Fruit fly (Drosophila melanogaster) whole organism, embryonic: Measurements from ENCODE around the gene mof.

Experiments used
- Bgb ChIP-seq: fragments of 200-800 bp; sonication (Bioruptor generic); IDR thresholded peaks from 2 replicates; pipeline ENCODE4 v1.3.6; 2022; ENCODE audit warnings: missing biosample characterization, missing genetic modification characterization; ENCODE audit not compliant: partially characterized antibody
- CG10654 ChIP-seq: fragments of 200-800 bp; sonication (Bioruptor generic); optimal IDR thresholded peaks from 2 replicates; lab custom pipeline; 2016; ENCODE audit warnings: missing biosample characterization, missing genetic modification characterization
- CG12659 ChIP-seq: fragments of 200-800 bp; sonication (Bioruptor generic); optimal IDR thresholded peaks from 3 replicates; lab custom pipeline; 2017; ENCODE audit warnings: mild to moderate bottlenecking, missing biosample characterization, missing genetic modification reagents, missing genetic modification characterization
- CG13296 ChIP-seq: fragments of 200-800 bp; sonication (Bioruptor generic); optimal IDR thresholded peaks from 3 replicates; lab custom pipeline; 2018; ENCODE audit warnings: missing biosample characterization, mild to moderate bottlenecking, missing genetic modification characterization
- CG14014 ChIP-seq: fragments of 200-800 bp; sonication (Bioruptor generic); IDR thresholded peaks from 2 replicates; pipeline ENCODE4 v1.3.6; 2022; ENCODE audit warnings: missing biosample characterization, missing genetic modification characterization
- CG15011 ChIP-seq: fragments of 200-800 bp; sonication (Bioruptor generic); optimal IDR thresholded peaks from 3 replicates; lab custom pipeline; 2018; ENCODE audit warnings: missing biosample characterization, mild to moderate bottlenecking, missing genetic modification characterization
- CG15514 ChIP-seq: fragments of 200-800 bp; sonication (Bioruptor generic); optimal IDR thresholded peaks from 3 replicates; lab custom pipeline; 2017; ENCODE audit warnings: missing biosample characterization, missing genetic modification characterization, mild to moderate bottlenecking, moderate library complexity, missing genetic modification reagents
- CG17361 ChIP-seq: fragments of 200-800 bp; sonication (Bioruptor generic); IDR thresholded peaks from 3 replicates; pipeline ENCODE4 v1.3.6; 2022; ENCODE audit warnings: missing biosample characterization, missing genetic modification characterization
- CG18764 ChIP-seq: fragments of 200-800 bp; sonication (Bioruptor generic); optimal IDR thresholded peaks from 3 replicates; lab custom pipeline; 2016; ENCODE audit warnings: missing biosample characterization, missing genetic modification characterization
- CG2199 ChIP-seq: fragments of 200-800 bp; sonication (Bioruptor generic); IDR thresholded peaks from 3 replicates; pipeline ENCODE4 v1.3.6; 2022; ENCODE audit warnings: missing biosample characterization, missing genetic modification characterization
- CG2202 ChIP-seq: fragments of 200-800 bp; sonication (Bioruptor generic); optimal IDR thresholded peaks from 2 replicates; lab custom pipeline; 2018; ENCODE audit warnings: missing biosample characterization, mild to moderate bottlenecking, missing genetic modification characterization
- CG30431 ChIP-seq: fragments of 200-800 bp; sonication (Bioruptor generic); optimal IDR thresholded peaks from 2 replicates; lab custom pipeline; 2017; ENCODE audit warnings: missing biosample characterization, missing genetic modification characterization
- CG34376 ChIP-seq: fragments of 200-800 bp; sonication (Bioruptor generic); optimal IDR thresholded peaks from 2 replicates; lab custom pipeline; 2018; ENCODE audit warnings: missing biosample characterization, mild to moderate bottlenecking, missing genetic modification characterization
- CG42726 ChIP-seq: fragments of 200-800 bp; sonication (Bioruptor generic); IDR thresholded peaks from 2 replicates; pipeline ENCODE4 v1.3.6; 2022; ENCODE audit warnings: missing biosample characterization, missing genetic modification characterization; ENCODE audit not compliant: partially characterized antibody
- CG43689 ChIP-seq: fragments of 200-800 bp; sonication (Bioruptor generic); IDR thresholded peaks from 2 replicates; pipeline ENCODE4 v1.3.6; 2022; ENCODE audit warnings: missing biosample characterization, missing genetic modification characterization
- CG6175 ChIP-seq: fragments of 200-800 bp; sonication (Bioruptor generic); IDR thresholded peaks from 3 replicates; pipeline ENCODE4 v1.3.6; 2022; ENCODE audit warnings: missing biosample characterization, missing genetic modification characterization
- CG6683 ChIP-seq: fragments of 200-800 bp; sonication (Bioruptor generic); optimal IDR thresholded peaks from 2 replicates; lab custom pipeline; 2017; ENCODE audit warnings: missing biosample characterization, mild to moderate bottlenecking, missing genetic modification characterization, missing genetic modification reagents
- CG6813 ChIP-seq: fragments of 200-800 bp; sonication (Bioruptor generic); optimal IDR thresholded peaks from 2 replicates; lab custom pipeline; 2017; ENCODE audit warnings: missing biosample characterization, missing genetic modification characterization, mild to moderate bottlenecking, moderate library complexity, missing genetic modification reagents
- CG7357 ChIP-seq: fragments of 200-800 bp; sonication (Bioruptor generic); IDR thresholded peaks from 3 replicates; pipeline ENCODE4 v1.3.6; 2022; ENCODE audit warnings: missing biosample characterization, missing genetic modification characterization
- CG7786 ChIP-seq: fragments of 200-800 bp; sonication (Bioruptor generic); optimal IDR thresholded peaks from 2 replicates; lab custom pipeline; 2016; ENCODE audit warnings: missing biosample characterization, missing genetic modification characterization
- CG8478 ChIP-seq: fragments of >200 bp; optimal IDR thresholded peaks from 2 replicates; lab custom pipeline; 2018
- CG9215 ChIP-seq: fragments of 200-800 bp; sonication (Bioruptor generic); IDR thresholded peaks from 2 replicates; pipeline ENCODE4 v1.3.6; 2022; ENCODE audit warnings: missing biosample characterization, missing genetic modification characterization
- Eip74EF ChIP-seq, 2 experiments: fragments of 200-800 bp in 1 of 2; fragments of >200 bp in 1 of 2; sonication (Bioruptor generic) in 1 of 2; optimal IDR thresholded peaks; 2 replicates each; lab custom pipeline; 2017 to 2019; ENCODE audit warnings: missing biosample characterization in 2 of 2, missing genetic modification characterization in 2 of 2, mild to moderate bottlenecking in 1 of 2, moderate library complexity in 1 of 2
- Rfx ChIP-seq: fragments of 200-800 bp; sonication (Bioruptor generic); IDR thresholded peaks from 2 replicates; pipeline ENCODE4 v1.3.6; 2022; ENCODE audit warnings: missing biosample characterization, missing genetic modification characterization
- Sry-β ChIP-seq: fragments of 200-800 bp; sonication (Bioruptor generic); optimal IDR thresholded peaks from 2 replicates; lab custom pipeline; 2018; ENCODE audit warnings: missing biosample characterization, mild to moderate bottlenecking, missing genetic modification characterization, moderate library complexity
- ato ChIP-seq: fragments of 200-800 bp; sonication (Bioruptor generic); IDR thresholded peaks from 2 replicates; pipeline ENCODE4 v1.3.6; 2022; ENCODE audit warnings: missing biosample characterization, missing genetic modification characterization; ENCODE audit not compliant: partially characterized antibody
- cato ChIP-seq: fragments of 200-800 bp; sonication (Bioruptor generic); optimal IDR thresholded peaks from 2 replicates; lab custom pipeline; 2016; ENCODE audit warnings: missing biosample characterization, missing genetic modification characterization, borderline replicate concordance
- fd96Cb ChIP-seq: fragments of 200-800 bp; sonication (Bioruptor generic); optimal IDR thresholded peaks from 2 replicates; lab custom pipeline; 2018; ENCODE audit warnings: missing biosample characterization, mild to moderate bottlenecking, missing genetic modification characterization, moderate library complexity
- fu2 ChIP-seq: fragments of 200-800 bp; sonication (Bioruptor generic); optimal IDR thresholded peaks from 2 replicates; lab custom pipeline; 2016; ENCODE audit warnings: missing biosample characterization, missing genetic modification characterization
- grn ChIP-seq: fragments of 200-800 bp; sonication (Bioruptor generic); optimal IDR thresholded peaks from 3 replicates; lab custom pipeline; 2017; ENCODE audit warnings: missing biosample characterization, missing genetic modification characterization
- her ChIP-seq: fragments of 200-800 bp; sonication (Bioruptor generic); optimal IDR thresholded peaks from 2 replicates; lab custom pipeline; 2016; ENCODE audit warnings: missing biosample characterization, missing genetic modification characterization
- lmd ChIP-seq: fragments of 200-800 bp; sonication (Bioruptor generic); IDR thresholded peaks from 2 replicates; pipeline ENCODE4 v1.3.6; 2022; ENCODE audit warnings: missing biosample characterization, missing genetic modification characterization
- mirr ChIP-seq: fragments of 200-800 bp; sonication (Bioruptor generic); optimal IDR thresholded peaks from 3 replicates; lab custom pipeline; 2018; ENCODE audit warnings: missing biosample characterization, mild to moderate bottlenecking, missing genetic modification characterization
- nau ChIP-seq: fragments of 200-800 bp; sonication (Bioruptor generic); optimal IDR thresholded peaks from 3 replicates; lab custom pipeline; 2017; ENCODE audit warnings: missing biosample characterization, mild to moderate bottlenecking, missing genetic modification characterization, missing genetic modification reagents
- oc ChIP-seq: fragments of 200-800 bp; sonication (Bioruptor generic); optimal IDR thresholded peaks from 2 replicates; lab custom pipeline; 2018; ENCODE audit warnings: missing biosample characterization, mild to moderate bottlenecking, missing genetic modification characterization, moderate library complexity
- pnt ChIP-seq: fragments of 200-800 bp; sonication (Bioruptor generic); optimal IDR thresholded peaks from 3 replicates; lab custom pipeline; 2016; ENCODE audit warnings: missing biosample characterization, missing genetic modification characterization
- pros ChIP-seq: fragments of 200-800 bp; sonication (Bioruptor generic); optimal IDR thresholded peaks from 3 replicates; lab custom pipeline; 2019; ENCODE audit warnings: missing biosample characterization, mild to moderate bottlenecking, missing genetic modification characterization, moderate library complexity
- repo ChIP-seq: fragments of 200-800 bp; sonication (Bioruptor generic); optimal IDR thresholded peaks from 2 replicates; lab custom pipeline; 2016; ENCODE audit warnings: missing biosample characterization, missing genetic modification characterization
- rib ChIP-seq: fragments of 200-800 bp; sonication (Bioruptor generic); IDR thresholded peaks from 2 replicates; pipeline ENCODE4 v1.3.6; 2022; ENCODE audit warnings: missing biosample characterization, missing genetic modification characterization
- sc ChIP-seq, 3 experiments: fragments of >200 bp in 2 of 3; fragments of 200-800 bp in 1 of 3; sonication (Bioruptor generic) in 1 of 3; optimal IDR thresholded peaks; 2 replicates in 2 of 3; 3 replicates in 1 of 3; lab custom pipeline; 2017; ENCODE audit warnings: mild to moderate bottlenecking in 1 of 3, missing biosample characterization in 1 of 3, missing genetic modification characterization in 1 of 3, missing genetic modification reagents in 1 of 3
- unpg ChIP-seq: fragments of 200-800 bp; sonication (Bioruptor generic); optimal IDR thresholded peaks from 3 replicates; lab custom pipeline; 2018; ENCODE audit warnings: missing biosample characterization, mild to moderate bottlenecking, missing genetic modification characterization, moderate library complexity

Gene mof

dm6 chrX:5847544-5847943 lies 29.1 kb downstream of the mof start (continued):
- TF ChIP-seq CG18764 (GFP tag; lab: Kevin White, UChicago) (no peak), CG2202 (tag; lab: Kevin White, UChicago) (no peak), CG6683 (no peak), CG15514 (GFP tag; lab: Kevin White, UChicago) (peak; percentile 6), CG43689 (GFP tag; lab: Robert Waterston, UW) (no peak), CG6175 (GFP tag; lab: Robert Waterston, UW) (no peak), CG10654 (GFP tag; lab: Kevin White, UChicago) (no peak), fd96Cb (tag; lab: Kevin White, UChicago) (peak; percentile 15), Bgb (GFP tag; lab: Robert Waterston, UW) (no peak), Eip74EF (GFP tag; optimal IDR thresholded peaks at IDR 0.05; lab: Kevin White, UChicago) (no peak), pnt (GFP tag; lab: Kevin White, UChicago) (peak; percentile 6), sc (optimal IDR thresholded peaks at IDR 0.05; lab: Kevin White, UChicago) (no peak), sc (GFP tag; optimal IDR thresholded peaks at IDR 0.05; lab: Kevin White, UChicago) (no peak), CG12659 (GFP tag; lab: Kevin White, UChicago) (peak; percentile 10), Sry-β (no peak), CG2199 (GFP tag; lab: Robert Waterston, UW) (no peak), grn (GFP tag; lab: Kevin White, UChicago) (no peak), cato (GFP tag; lab: Kevin White, UChicago) (no peak), lmd (GFP tag; lab: Robert Waterston, UW) (peak; percentile 46), unpg (GFP tag; lab: Kevin White, UChicago) (peak; percentile 5), Rfx (GFP tag; lab: Robert Waterston, UW) (peak; percentile 66), CG13296 (GFP tag; lab: Kevin White, UChicago) (no peak), CG30431 (GFP tag; lab: Kevin White, UChicago) (no peak), CG7357 (GFP tag; lab: Robert Waterston, UW) (no peak), CG8478 (lab: Kevin White, UChicago) (no peak), mirr (GFP tag; lab: Kevin White, UChicago) (no peak), CG7786 (GFP tag; lab: Kevin White, UChicago) (no peak), CG9215 (GFP tag; lab: Robert Waterston, UW) (no peak), repo (GFP tag; lab: Kevin White, UChicago) (no peak), nau (GFP tag; lab: Kevin White, UChicago) (no peak), ato (GFP tag; lab: Robert Waterston, UW) (no peak), CG17361 (no peak), CG42726 (no peak), her (GFP tag; lab: Kevin White, UChicago) (no peak), pros (GFP tag; lab: Kevin White, UChicago) (no peak), CG34376 (GFP tag; lab: Kevin White, UChicago) (no peak), fu2 (GFP tag; lab: Kevin White, UChicago) (no peak), rib (no peak), CG15011 (no peak), CG6813 (GFP tag; lab: Kevin White, UChicago) (no peak), CG14014 (GFP tag; lab: Robert Waterston, UW) (0 out of 2 replicates have a peak, but pooled peaks have one; percentile 43), oc (tag; lab: Kevin White, UChicago) (no peak)
